Worm (Caenorhabditis elegans): Measurements from ENCODE around the gene chc-1.

The chc-1 gene

ce11 chrIII:10201235-10201634 is 2.4 kb upstream of the chc-1 start, which contains the start of the genes T20G5.13 and T20G5.12:
T20G5.13 (minus strand) TSS chrIII:10201335.
T20G5.12 (plus strand) TSS chrIII:10201604.
- TF ChIP-seq lim-7 (GFP tag; IDR thresholded peaks at IDR 0.05) (no peak), fkh-10 (GFP tag; optimal IDR thresholded peaks at IDR 0.05) (no peak), F44E2.7 (GFP tag; IDR thresholded peaks at IDR 0.05) (no peak), mes-2 (tag; optimal IDR thresholded peaks at IDR 0.05; ENCODE audit: poor library complexity, severe bottlenecking) (no peak), nhr-111 (GFP tag; optimal IDR thresholded peaks at IDR 0.05) (no peak)

ce11 chrIII:10202391-10202790 is 1.2 kb upstream of the chc-1 start:
- TF ChIP-seq unc-130 (GFP tag; optimal IDR thresholded peaks at IDR 0.05) (no peak), nhr-76 (tag; optimal IDR thresholded peaks at IDR 0.05) (no peak), zfp-2 (tag; optimal IDR thresholded peaks at IDR 0.05) (no peak), lsy-2 (tag; optimal IDR thresholded peaks at IDR 0.05) (no peak), D1046.2 (GFP tag; IDR thresholded peaks at IDR 0.05) (no peak), ceh-62 (tag; optimal IDR thresholded peaks at IDR 0.05) (no peak), mdt-29 (GFP tag; IDR thresholded peaks at IDR 0.05) (no peak), ceh-82 (tag; optimal IDR thresholded peaks at IDR 0.05) (no peak), nhr-28 (tag; optimal IDR thresholded peaks at IDR 0.05) (no peak), pha-4 (GFP tag; IDR thresholded peaks at IDR 0.05) (no peak), pha-4 (tag; optimal IDR thresholded peaks at IDR 0.05) (no peak)

- TF ChIP-seq ceh-32 (tag; optimal IDR thresholded peaks at IDR 0.05; ENCODE audit: poor library complexity) (no peak), egl-27 (tag; optimal IDR thresholded peaks at IDR 0.05) (no peak), F10B5.3 (tag; optimal IDR thresholded peaks at IDR 0.05) (no peak), unc-62 (GFP tag; optimal IDR thresholded peaks at IDR 0.05 in 1 of 2) (peak in 1 of 2 experiments; percentile 61), unc-62 (tag; optimal IDR thresholded peaks at IDR 0.05) (no peak)
Measured at ce11 chrIII:10206352-10206751, 2.7 kb downstream of the chc-1 start.

ce11 chrIII:10209703-10210102 is 6.1 kb downstream of the chc-1 start, which contains the start of gene T20G5.9:
T20G5.9 (plus strand) TSS chrIII:10209840.
- TF ChIP-seq duxl-1 (tag; optimal IDR thresholded peaks at IDR 0.05; ENCODE audit: poor library complexity): peak; percentile 3
- TF ChIP-seq madf-9 (GFP tag; conservative IDR thresholded peaks at IDR 0.05): no peak
- TF ChIP-seq hif-1 (tag; optimal IDR thresholded peaks at IDR 0.05): no peak
- TF ChIP-seq D1046.2 (GFP tag; IDR thresholded peaks at IDR 0.05): 0 out of 2 replicates have a peak, but pooled peaks have one; percentile 50
- TF ChIP-seq ceh-28 (tag; optimal IDR thresholded peaks at IDR 0.05): no peak
- no peak for TF ChIP-seq mxl-2 (GFP tag; conservative IDR thresholded peaks at IDR 0.05)
- no peak for TF ChIP-seq dmd-8 (GFP tag; IDR thresholded peaks at IDR 0.05)
- no peak for TF ChIP-seq rbr-2 (tag; optimal IDR thresholded peaks at IDR 0.05)
- TF ChIP-seq unc-130 (GFP tag; optimal IDR thresholded peaks at IDR 0.05): no peak
- TF ChIP-seq nhr-76 (tag; optimal IDR thresholded peaks at IDR 0.05): no peak
- TF ChIP-seq ama-1 (optimal IDR thresholded peaks at IDR 0.05): peak; percentile 53
- no peak for TF ChIP-seq nhr-77 (tag; optimal IDR thresholded peaks at IDR 0.05)
- peak; percentile 37 for TF ChIP-seq aly-2 (tag; optimal IDR thresholded peaks at IDR 0.05)
- TF ChIP-seq lin-13 (GFP tag; optimal IDR thresholded peaks at IDR 0.05): no peak
- TF ChIP-seq mes-2 (tag; optimal IDR thresholded peaks at IDR 0.05; ENCODE audit: poor library complexity, severe bottlenecking): peak; percentile 18
- TF ChIP-seq dve-1 (tag; optimal IDR thresholded peaks at IDR 0.05; ENCODE audit: insufficient read depth): no peak
- TF ChIP-seq skn-1 (tag; optimal IDR thresholded peaks at IDR 0.05): no peak
- no peak for TF ChIP-seq dmd-9 (GFP tag; IDR thresholded peaks at IDR 0.05)
- TF ChIP-seq ztf-11 (tag; optimal IDR thresholded peaks at IDR 0.05): no peak
- no peak for TF ChIP-seq mxl-3 (GFP tag; optimal IDR thresholded peaks at IDR 0.05)
- TF ChIP-seq nhr-11 (tag; optimal IDR thresholded peaks at IDR 0.05): no peak
- TF ChIP-seq daf-8 (GFP tag; IDR thresholded peaks at IDR 0.05): no peak
- no peak for TF ChIP-seq ztf-7 (tag; optimal IDR thresholded peaks at IDR 0.05)
- no peak for TF ChIP-seq fkh-10 (GFP tag; optimal IDR thresholded peaks at IDR 0.05)
- peak; percentile 12 for TF ChIP-seq nhr-102 (tag; optimal IDR thresholded peaks at IDR 0.05)
- TF ChIP-seq gei-8 (GFP tag; optimal IDR thresholded peaks at IDR 0.05): no peak
- TF ChIP-seq ces-1 (GFP tag; optimal IDR thresholded peaks at IDR 0.05): no peak
- TF ChIP-seq Y48G9A.11 (GFP tag; IDR thresholded peaks at IDR 0.05): no peak
- TF ChIP-seq lir-3 (tag; optimal IDR thresholded peaks at IDR 0.05): no peak
- TF ChIP-seq ceh-20 (GFP tag; IDR thresholded peaks at IDR 0.05): no peak
- no peak for TF ChIP-seq zag-1 (tag; optimal IDR thresholded peaks at IDR 0.05)
- TF ChIP-seq nhr-6 (tag; optimal IDR thresholded peaks at IDR 0.05): no peak
- TF ChIP-seq zfp-2 (tag; optimal IDR thresholded peaks at IDR 0.05): no peak
